Worm (Caenorhabditis elegans) whole organism, L1 larva: ENCODE data around the gene oac-5.

Source experiments
- Y116A8C.19 ChIP-seq: sonication (generic microtip); optimal IDR thresholded peaks from 2 replicates; lab custom pipeline; 2016; ENCODE audit warnings: missing compliant biosample characterization, missing genetic modification characterization, borderline replicate concordance
- alr-1 ChIP-seq: fragments of 200-800 bp; sonication (Bioruptor generic); optimal IDR thresholded peaks from 2 replicates; lab custom pipeline; 2018; ENCODE audit warnings: borderline replicate concordance, mild to moderate bottlenecking, missing genetic modification characterization, missing compliant biosample characterization
- blmp-1 ChIP-seq: fragments of 150-350 bp; optimal IDR thresholded peaks from 2 replicates; lab custom pipeline; 2014; ENCODE audit warnings: missing biosample characterization, missing genetic modification characterization
- ceh-63 ChIP-seq: fragments of 200-800 bp; sonication (Bioruptor generic); optimal IDR thresholded peaks from 2 replicates; lab custom pipeline; 2018; ENCODE audit warnings: mild to moderate bottlenecking, missing genetic modification characterization, missing compliant biosample characterization
- ceh-90 ChIP-seq: sonication (generic microtip); optimal IDR thresholded peaks from 2 replicates; lab custom pipeline; 2016; ENCODE audit warnings: missing genetic modification characterization, missing compliant biosample characterization
- ces-1 ChIP-seq: fragments of 150-350 bp; optimal IDR thresholded peaks from 2 replicates; lab custom pipeline; 2014; ENCODE audit warnings: missing biosample characterization, missing genetic modification reagents, missing genetic modification characterization
- dsc-1 ChIP-seq: sonication (generic microtip); optimal IDR thresholded peaks from 2 replicates; lab custom pipeline; 2016; ENCODE audit warnings: mild to moderate bottlenecking, missing genetic modification characterization, missing compliant biosample characterization
- efl-1 ChIP-seq, 4 experiments: fragments of 150-350 bp; optimal IDR thresholded peaks in 3 of 4; peaks in 1 of 4; 1 replicate in 1 of 4; 2 replicates in 3 of 4; lab custom pipeline; 2014; ENCODE audit warnings: missing biosample characterization in 2 of 4, missing genetic modification characterization in 2 of 4, missing genetic modification reagents in 2 of 4
- efl-3 ChIP-seq: fragments of 200-800 bp; sonication (Bioruptor generic); optimal IDR thresholded peaks from 2 replicates; lab custom pipeline; 2018; ENCODE audit warnings: mild to moderate bottlenecking, missing genetic modification characterization, missing compliant biosample characterization
- egl-13 ChIP-seq: sonication (generic microtip); optimal IDR thresholded peaks from 2 replicates; lab custom pipeline; 2016; ENCODE audit warnings: missing genotype, missing genetic modification reagents, missing genetic modification characterization, missing compliant biosample characterization
- egl-27 ChIP-seq, 2 experiments: fragments of 150-350 bp in 1 of 2; sonication (generic microtip); optimal IDR thresholded peaks; 3 replicates each; lab custom pipeline; 2017 to 2018; ENCODE audit warnings: missing biosample characterization in 2 of 2, missing genetic modification characterization in 2 of 2, missing genetic modification reagents in 2 of 2
- elt-3 ChIP-seq, 6 experiments: fragments of 150-350 bp in 1 of 6; sonication (generic microtip); optimal IDR thresholded peaks; 2 replicates each; lab custom pipeline; 2017 to 2018; ENCODE audit warnings: missing biosample characterization in 6 of 6, missing genetic modification characterization in 6 of 6, inconsistent platforms in 1 of 6
- ets-5 ChIP-seq: fragments of 200-800 bp; sonication (Bioruptor generic); IDR thresholded peaks from 2 replicates; pipeline ENCODE4 v1.3.6; 2022; ENCODE audit warnings: missing genetic modification characterization, missing compliant biosample characterization
- fkh-10 ChIP-seq: sonication (generic microtip); optimal IDR thresholded peaks from 2 replicates; lab custom pipeline; 2017; ENCODE audit warnings: missing biosample characterization, missing genetic modification reagents, missing genetic modification characterization
- fkh-4 ChIP-seq: sonication (generic microtip); optimal IDR thresholded peaks from 2 replicates; lab custom pipeline; 2016; ENCODE audit warnings: missing compliant biosample characterization, missing genetic modification characterization, borderline replicate concordance
- fkh-8 ChIP-seq: sonication (generic microtip); optimal IDR thresholded peaks from 2 replicates; lab custom pipeline; 2016; ENCODE audit warnings: mild to moderate bottlenecking, missing genetic modification characterization, missing compliant biosample characterization
- grh-1 ChIP-seq: fragments of 200-800 bp; sonication (Bioruptor generic); IDR thresholded peaks from 2 replicates; pipeline ENCODE4 v1.3.6; 2022; ENCODE audit warnings: missing genetic modification reagents, missing genetic modification characterization, missing compliant biosample characterization
- hlh-17 ChIP-seq: fragments of 200-800 bp; sonication (Bioruptor generic); optimal IDR thresholded peaks from 2 replicates; lab custom pipeline; 2018; ENCODE audit warnings: missing genetic modification characterization, mild to moderate bottlenecking, missing compliant biosample characterization, moderate library complexity, borderline replicate concordance
- hlh-4 ChIP-seq: sonication (generic microtip); optimal IDR thresholded peaks from 2 replicates; lab custom pipeline; 2016; ENCODE audit warnings: mild to moderate bottlenecking, missing genetic modification characterization, missing compliant biosample characterization
- irx-1 ChIP-seq: sonication (generic microtip); optimal IDR thresholded peaks from 2 replicates; lab custom pipeline; 2016; ENCODE audit warnings: missing genetic modification characterization, missing compliant biosample characterization
- jun-1 ChIP-seq: fragments of 150-350 bp; optimal IDR thresholded peaks from 2 replicates; lab custom pipeline; 2014; ENCODE audit warnings: missing biosample characterization, missing genetic modification reagents, missing genetic modification characterization
- lin-14 ChIP-seq: fragments of 200-800 bp; sonication (Bioruptor generic); optimal IDR thresholded peaks from 2 replicates; lab custom pipeline; 2018; ENCODE audit warnings: mild to moderate bottlenecking, missing genetic modification characterization, moderate library complexity, missing compliant biosample characterization
- lin-35 ChIP-seq, 2 experiments: fragments of 150-350 bp; optimal IDR thresholded peaks; 2 replicates each; lab custom pipeline; 2014; ENCODE audit warnings: missing biosample characterization in 2 of 2, missing genetic modification characterization in 2 of 2, missing genetic modification reagents in 2 of 2
- lir-3 ChIP-seq: sonication (generic microtip); optimal IDR thresholded peaks from 2 replicates; lab custom pipeline; 2016; ENCODE audit warnings: mild to moderate bottlenecking, missing genetic modification characterization, moderate library complexity, missing compliant biosample characterization; ENCODE audit not compliant: poor library complexity
- lsy-2 ChIP-seq, 2 experiments: fragments of 150-350 bp; optimal IDR thresholded peaks; 2 replicates each; lab custom pipeline; 2014; ENCODE audit warnings: missing biosample characterization in 2 of 2, missing genetic modification characterization in 2 of 2
- mab-9 ChIP-seq: fragments of 200-800 bp; sonication (Bioruptor generic); IDR thresholded peaks from 2 replicates; pipeline ENCODE4 v1.3.6; 2022; ENCODE audit warnings: missing genetic modification reagents, missing genetic modification characterization, missing compliant biosample characterization
- mef-2 ChIP-seq: fragments of 150-350 bp; optimal IDR thresholded peaks from 2 replicates; lab custom pipeline; 2014; ENCODE audit warnings: missing biosample characterization, missing genetic modification characterization
- mep-1 ChIP-seq: fragments of 150-350 bp; optimal IDR thresholded peaks from 2 replicates; lab custom pipeline; 2014; ENCODE audit warnings: missing biosample characterization, missing genetic modification characterization
- nhr-11 ChIP-seq: fragments of 150-350 bp; optimal IDR thresholded peaks from 2 replicates; lab custom pipeline; 2014; ENCODE audit warnings: missing biosample characterization, missing genetic modification characterization
- nhr-19 ChIP-seq: fragments of 200-800 bp; sonication (Bioruptor generic); conservative IDR thresholded peaks from 2 replicates; pipeline ENCODE4 v1.3.6; 2022; ENCODE audit warnings: missing genetic modification characterization, missing compliant biosample characterization
- nhr-20 ChIP-seq: sonication (generic microtip); optimal IDR thresholded peaks from 2 replicates; lab custom pipeline; 2016; ENCODE audit warnings: mild to moderate bottlenecking, missing genetic modification characterization, missing compliant biosample characterization
- nhr-28 ChIP-seq: fragments of 150-350 bp; optimal IDR thresholded peaks from 2 replicates; lab custom pipeline; 2014; ENCODE audit warnings: missing biosample characterization, missing genetic modification characterization
- nhr-71 ChIP-seq: sonication (generic microtip); optimal IDR thresholded peaks from 2 replicates; lab custom pipeline; 2016; ENCODE audit warnings: mild to moderate bottlenecking, missing genetic modification characterization, moderate library complexity, missing compliant biosample characterization
- nhr-76 ChIP-seq: sonication (generic microtip); optimal IDR thresholded peaks from 2 replicates; lab custom pipeline; 2017; ENCODE audit warnings: missing biosample characterization, missing genetic modification characterization
- nhr-77 ChIP-seq: fragments of 150-350 bp; optimal IDR thresholded peaks from 2 replicates; lab custom pipeline; 2014; ENCODE audit warnings: missing biosample characterization, missing genetic modification characterization
- nhr-84 ChIP-seq: sonication (generic microtip); optimal IDR thresholded peaks from 2 replicates; lab custom pipeline; 2017; ENCODE audit warnings: missing biosample characterization, missing genetic modification characterization
- nhr-90 ChIP-seq: sonication (generic microtip); optimal IDR thresholded peaks from 2 replicates; lab custom pipeline; 2016; ENCODE audit warnings: mild to moderate bottlenecking, missing genetic modification characterization, missing compliant biosample characterization; ENCODE audit not compliant: poor library complexity
- rnt-1 ChIP-seq: sonication (generic microtip); optimal IDR thresholded peaks from 2 replicates; lab custom pipeline; 2016; ENCODE audit warnings: mild to moderate bottlenecking, missing genetic modification characterization, moderate library complexity, missing compliant biosample characterization
- snpc-4 ChIP-seq: fragments of 150-350 bp; optimal IDR thresholded peaks from 2 replicates; lab custom pipeline; 2014; ENCODE audit warnings: missing biosample characterization, missing genetic modification characterization
- snu-23 ChIP-seq: sonication (generic microtip); optimal IDR thresholded peaks from 2 replicates; lab custom pipeline; 2016; ENCODE audit warnings: missing genetic modification characterization, missing compliant biosample characterization
- sptf-1 ChIP-seq: fragments of 150-350 bp; optimal IDR thresholded peaks from 2 replicates; lab custom pipeline; 2014; ENCODE audit warnings: missing biosample characterization, missing genetic modification characterization
- swsn-7 ChIP-seq: sonication (generic microtip); optimal IDR thresholded peaks from 2 replicates; lab custom pipeline; 2016; ENCODE audit warnings: missing genetic modification characterization, missing compliant biosample characterization
- tbx-2 ChIP-seq: sonication (generic microtip); optimal IDR thresholded peaks from 2 replicates; lab custom pipeline; 2016; ENCODE audit warnings: missing genetic modification characterization, missing compliant biosample characterization
- unc-30 ChIP-seq: sonication (generic microtip); optimal IDR thresholded peaks from 2 replicates; lab custom pipeline; 2017; ENCODE audit warnings: missing biosample characterization, missing genetic modification characterization
- vab-15 ChIP-seq: sonication (generic microtip); optimal IDR thresholded peaks from 2 replicates; lab custom pipeline; 2017; ENCODE audit warnings: missing genotype, mild to moderate bottlenecking, missing genetic modification characterization, missing compliant biosample characterization
- zip-4 ChIP-seq: fragments of 200-800 bp; sonication (Bioruptor generic); optimal IDR thresholded peaks from 2 replicates; lab custom pipeline; 2018; ENCODE audit warnings: mild to moderate bottlenecking, missing genetic modification characterization, moderate library complexity, missing compliant biosample characterization
- ztf-4 ChIP-seq: fragments of 150-350 bp; optimal IDR thresholded peaks from 2 replicates; lab custom pipeline; 2014; ENCODE audit warnings: missing biosample characterization, missing genetic modification characterization

The oac-5 gene

DNA sequence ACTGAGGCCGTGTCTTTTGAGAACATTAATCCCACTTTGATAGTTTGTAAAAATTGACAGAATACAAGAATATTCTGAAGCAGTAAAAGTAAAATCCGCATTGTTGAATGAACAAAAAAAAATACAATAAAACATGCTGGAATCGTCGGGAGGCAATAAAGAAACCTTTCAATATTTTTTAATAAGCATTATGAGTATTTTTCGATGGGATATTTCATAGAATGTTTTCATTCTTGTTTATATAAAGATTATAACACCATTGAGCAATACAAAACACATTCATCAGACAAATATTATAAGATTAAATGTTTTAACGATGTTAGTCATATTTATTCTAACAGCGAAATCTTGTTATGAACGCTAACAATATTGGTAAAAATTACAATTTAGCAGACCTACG, 38.8 kb upstream of the oac-5 start, which contains the start of gene gcy-20:
Gene gcy-20, minus strand, starts transcription at position 101 of the 400 bp plus-strand sequence.
- TF ChIP-seq hlh-4 (tag; lab: Kevin White, UChicago), result no peak
- TF ChIP-seq hlh-17 (GFP tag; lab: Kevin White, UChicago), result no peak
- TF ChIP-seq unc-30, result no peak
- TF ChIP-seq egl-13, result no peak
- no peak for TF ChIP-seq nhr-84
- no peak for TF ChIP-seq grh-1 (GFP tag; lab: Robert Waterston, UW)
- TF ChIP-seq Y116A8C.19, result no peak
- no peak for TF ChIP-seq snu-23 (GFP tag; lab: Kevin White, UChicago)
- no peak for TF ChIP-seq alr-1 (tag; lab: Kevin White, UChicago)
- TF ChIP-seq mab-9, result no peak
- TF ChIP-seq egl-27 (tag; optimal IDR thresholded peaks at IDR 0.05; lab: Kevin White, UChicago), result no peak
- no peak for TF ChIP-seq irx-1
- no peak for TF ChIP-seq lin-14 (GFP tag; lab: Kevin White, UChicago)
- no peak for TF ChIP-seq sptf-1 (tag; lab: Kevin White, UChicago)
- no peak for TF ChIP-seq mef-2

DNA sequence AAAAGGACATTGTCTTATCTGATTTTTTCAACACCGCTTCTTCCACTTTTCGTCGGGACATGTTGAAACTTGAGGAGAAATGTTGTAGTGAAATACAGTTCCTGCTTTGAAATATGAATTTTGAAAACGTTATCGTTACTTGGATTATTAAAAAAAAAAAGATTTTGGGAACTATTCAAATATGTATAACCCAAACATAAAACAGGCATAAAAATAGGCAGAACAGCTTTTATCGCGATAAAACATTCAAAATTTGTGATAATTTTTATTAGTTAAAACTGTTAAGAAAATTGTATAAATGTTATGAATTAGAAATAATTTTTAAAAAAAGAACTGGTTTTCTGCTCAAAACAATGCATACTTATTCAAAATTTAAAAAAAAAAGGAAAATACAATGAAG, 36.1 kb upstream of the oac-5 start, which contains the start of gene bgnt-1.3:
Gene bgnt-1.3, minus strand, starts transcription at position 101 of the 400 bp plus-strand sequence.
- no peak for TF ChIP-seq blmp-1 (tag; lab: Kevin White, UChicago)
- TF ChIP-seq nhr-71 (tag; lab: Kevin White, UChicago), result no peak
- TF ChIP-seq ces-1, result no peak
- TF ChIP-seq efl-1 (optimal IDR thresholded peaks at IDR 0.05; lab: Kevin White, UChicago), result no peak
- no peak for TF ChIP-seq efl-1 (GFP tag; optimal IDR thresholded peaks at IDR 0.05 in 1 of 2; lab: Kevin White, UChicago)
- no peak for TF ChIP-seq elt-3 (tag; optimal IDR thresholded peaks at IDR 0.05; lab: Kevin White, UChicago)
- no peak for TF ChIP-seq snu-23 (GFP tag; lab: Kevin White, UChicago)
- TF ChIP-seq nhr-19 (GFP tag; lab: Robert Waterston, UW), result no peak
- no peak for TF ChIP-seq nhr-76
- TF ChIP-seq jun-1 (tag; lab: Kevin White, UChicago), result no peak
- TF ChIP-seq ztf-4 (tag; lab: Kevin White, UChicago), result no peak
- no peak for TF ChIP-seq dsc-1 (tag; lab: Kevin White, UChicago)
- TF ChIP-seq hlh-4 (tag; lab: Kevin White, UChicago), result no peak
- TF ChIP-seq mep-1 (tag; lab: Kevin White, UChicago), result no peak
- no peak for TF ChIP-seq ceh-90
- no peak for TF ChIP-seq fkh-10 (GFP tag; lab: Kevin White, UChicago)
- no peak for TF ChIP-seq ets-5 (GFP tag; lab: Robert Waterston, UW)
- TF ChIP-seq rnt-1 (tag; lab: Kevin White, UChicago), result no peak
- no peak for TF ChIP-seq fkh-4
- TF ChIP-seq nhr-28 (tag; lab: Kevin White, UChicago), result no peak
- TF ChIP-seq tbx-2 (tag; lab: Kevin White, UChicago), result no peak
- TF ChIP-seq, all 84 proteins: peak for 0

DNA sequence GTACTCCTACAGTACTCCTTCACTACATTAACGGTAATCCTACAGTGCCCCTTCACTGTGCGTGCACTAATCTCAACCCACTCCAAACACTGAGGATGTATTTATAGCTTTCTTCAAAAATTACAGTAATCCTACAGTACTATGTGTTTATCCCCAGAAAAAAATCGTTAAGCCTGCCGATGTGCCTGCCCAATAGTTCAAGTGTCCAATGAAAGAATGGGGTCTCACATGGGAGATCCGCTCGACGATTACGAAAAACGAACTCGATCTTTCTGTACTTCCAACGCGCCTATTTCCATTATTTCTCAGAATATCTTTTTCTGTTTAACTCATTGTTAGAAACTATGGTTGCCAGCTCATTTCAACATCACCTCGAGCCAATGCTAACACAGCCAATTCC, 34.4 kb upstream of the oac-5 start, which contains the start of gene nhr-218:
Gene nhr-218, plus strand, starts transcription at position 301 of the 400 bp plus-strand sequence.
- no peak for TF ChIP-seq egl-13
- TF ChIP-seq snu-23 (GFP tag; lab: Kevin White, UChicago), result no peak
- no peak for TF ChIP-seq fkh-10 (GFP tag; lab: Kevin White, UChicago)
- no peak for TF ChIP-seq nhr-77 (tag; lab: Kevin White, UChicago)
- TF ChIP-seq ceh-63 (GFP tag; lab: Kevin White, UChicago), result no peak
- no peak for TF ChIP-seq lsy-2 (tag; optimal IDR thresholded peaks at IDR 0.05; lab: Kevin White, UChicago)
- TF ChIP-seq, all 84 proteins: peak for 0

DNA sequence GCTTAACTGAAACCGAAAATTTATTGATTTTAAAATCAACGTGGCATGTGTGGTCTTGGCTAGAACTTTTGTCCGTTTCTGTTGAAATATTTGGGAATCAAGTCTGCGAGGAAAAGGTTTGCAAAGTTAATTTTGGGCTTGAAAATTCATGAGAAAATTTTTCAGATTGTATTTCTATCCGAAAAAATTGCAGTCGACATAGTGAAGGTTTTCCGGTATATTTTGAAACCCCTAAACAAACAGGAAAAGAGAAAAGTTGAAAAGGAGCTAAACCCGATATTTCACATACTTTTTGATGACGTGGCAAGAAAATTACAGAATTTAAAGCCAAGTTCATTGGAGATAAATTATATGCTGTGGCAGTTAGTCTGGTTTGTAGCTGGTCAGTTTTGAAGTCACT, 32.8 kb upstream of the oac-5 start, which contains the start of gene nhr-127:
Gene nhr-127, plus strand, starts transcription at position 301 of the 400 bp plus-strand sequence.
- no peak for TF ChIP-seq dsc-1 (tag; lab: Kevin White, UChicago)
- TF ChIP-seq zip-4 (GFP tag; lab: Kevin White, UChicago), result no peak
- TF ChIP-seq fkh-8 (tag; lab: Kevin White, UChicago), result no peak
- TF ChIP-seq nhr-90 (tag; lab: Kevin White, UChicago), result no peak
- TF ChIP-seq nhr-20 (tag; lab: Kevin White, UChicago), result no peak
- no peak for TF ChIP-seq lin-35 (GFP tag; optimal IDR thresholded peaks at IDR 0.05; lab: Kevin White, UChicago)
- no peak for TF ChIP-seq nhr-11
- TF ChIP-seq mab-9, result no peak
- TF ChIP-seq efl-1 (optimal IDR thresholded peaks at IDR 0.05; lab: Kevin White, UChicago), result no peak
- no peak for TF ChIP-seq efl-1 (GFP tag; optimal IDR thresholded peaks at IDR 0.05 in 1 of 2; lab: Kevin White, UChicago)
- TF ChIP-seq snpc-4 (tag; lab: Kevin White, UChicago), result no peak
- TF ChIP-seq elt-3 (tag; optimal IDR thresholded peaks at IDR 0.05; lab: Kevin White, UChicago), result no peak
- TF ChIP-seq egl-13, result no peak
- no peak for TF ChIP-seq irx-1
- TF ChIP-seq efl-3 (GFP tag; lab: Kevin White, UChicago), result no peak
- no peak for TF ChIP-seq swsn-7
- TF ChIP-seq vab-15 (tag; lab: Kevin White, UChicago), result no peak
- TF ChIP-seq lir-3 (tag; lab: Kevin White, UChicago), result no peak
